Worm (Caenorhabditis elegans): ENCODE measurements around the gene ykt-6.

- TF ChIP-seq klf-2 (GFP tag; conservative IDR thresholded peaks at IDR 0.05) (no peak), flt-1 (GFP tag; IDR thresholded peaks at IDR 0.05) (peak; percentile 63), T22C8.4 (GFP tag; IDR thresholded peaks at IDR 0.05) (no peak), cog-1 (tag; optimal IDR thresholded peaks at IDR 0.05) (no peak), ztf-29 (GFP tag; IDR thresholded peaks at IDR 0.05) (no peak), ref-1 (GFP tag; conservative IDR thresholded peaks at IDR 0.05) (no peak), ztf-23 (GFP tag; IDR thresholded peaks at IDR 0.05) (no peak)
These were observed 48.8 kb upstream of the ykt-6 start, which contains the start of gene gsp-2 for ce11 chrIII:7336214-7336613.
